Fruit fly (Drosophila melanogaster) S2 (cell line): ENCODE measurements around the gene CG11529.

Source experiments
- CG8478 ChIP-seq: fragments of >200 bp; optimal IDR thresholded peaks from 2 replicates; lab custom pipeline; 2018
- CTCF ChIP-seq, 2 experiments: fragments of >200 bp; optimal IDR thresholded peaks; 2 replicates each; lab custom pipeline; 2018

dm6 chr3L:12184564-12185034 is 13.0 kb upstream of the CG11529 start, which contains the start of gene Miox:
- TF ChIP-seq CG8478 (lab: Kevin White, UChicago), result no peak
- TF ChIP-seq CTCF (optimal IDR thresholded peaks at IDR 0.05; lab: Kevin White, UChicago), result no peak
